Worm (Caenorhabditis elegans) whole organism, mixed stage, embryonic: ENCODE data around the gene C38C3.4.

Experiments used
- bed-3 ChIP-seq: fragments of 200-800 bp; sonication (Bioruptor generic); optimal IDR thresholded peaks from 3 replicates; lab custom pipeline; 2018; ENCODE audit warnings: mild to moderate bottlenecking, missing genetic modification characterization, moderate library complexity, missing compliant biosample characterization
- elt-3 ChIP-seq: fragments of 150-350 bp; optimal IDR thresholded peaks from 2 replicates; lab custom pipeline; 2014; ENCODE audit warnings: missing biosample characterization, missing genetic modification characterization
- flh-1 ChIP-seq: fragments of 200-800 bp; sonication (Bioruptor generic); optimal IDR thresholded peaks from 2 replicates; lab custom pipeline; 2018; ENCODE audit warnings: mild to moderate bottlenecking, missing genetic modification characterization, moderate library complexity, missing compliant biosample characterization
- hlh-1 ChIP-seq: fragments of 150-350 bp; optimal IDR thresholded peaks from 2 replicates; lab custom pipeline; 2014; ENCODE audit warnings: missing biosample characterization, missing genetic modification reagents, missing genetic modification characterization
- nhr-237 ChIP-seq: fragments of 150-350 bp; optimal IDR thresholded peaks from 2 replicates; lab custom pipeline; 2014; ENCODE audit warnings: missing biosample characterization, missing genetic modification characterization
- pha-4 ChIP-seq: fragments of 150-350 bp; optimal IDR thresholded peaks from 2 replicates; lab custom pipeline; 2018; ENCODE audit warnings: missing biosample characterization, missing genetic modification reagents, missing genetic modification characterization
- sem-2 ChIP-seq: fragments of 200-800 bp; sonication (Bioruptor generic); optimal IDR thresholded peaks from 2 replicates; lab custom pipeline; 2018; ENCODE audit warnings: mild to moderate bottlenecking, missing genetic modification characterization, missing compliant biosample characterization

DNA sequence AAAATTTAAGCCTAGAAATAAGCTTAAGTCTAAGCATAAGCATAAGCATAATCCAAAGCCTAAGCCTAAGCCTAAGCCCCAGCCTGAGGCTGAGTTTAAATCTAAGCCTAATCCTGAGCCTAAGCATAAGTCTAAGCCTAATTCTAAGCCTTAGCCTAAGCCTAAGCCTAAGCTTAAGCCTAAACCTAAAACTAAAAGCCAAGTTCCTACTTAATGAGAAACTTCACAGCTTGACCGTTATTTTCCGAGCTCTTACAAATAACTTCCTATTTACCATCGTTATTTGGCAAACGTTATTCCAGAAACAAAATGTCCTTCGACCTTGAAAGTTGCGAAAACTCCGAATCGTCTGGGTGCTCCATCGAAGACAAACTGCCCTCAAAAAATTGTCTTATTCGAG, at the start of gene C38C3.4:
- no peak for TF ChIP-seq hlh-1 (tag; lab: Kevin White, UChicago)
- TF ChIP-seq flh-1 = no peak
- TF ChIP-seq nhr-237 (tag; lab: Kevin White, UChicago) = no peak
- TF ChIP-seq bed-3 = no peak
- no peak for TF ChIP-seq elt-3
- TF ChIP-seq sem-2 (GFP tag; lab: Kevin White, UChicago) = no peak
- TF ChIP-seq pha-4 (tag; lab: Kevin White, UChicago) = no peak
